Fruit fly (Drosophila melanogaster): Measurements from ENCODE around the gene CG8209.

CG8209 gene

dm6 chr3L:7976081-7976483 lies at the start of gene CG8209, which contains the start of gene HP4 (continued):
- TF ChIP-seq pros (GFP tag; optimal IDR thresholded peaks at IDR 0.05) (no peak), CG6254 (GFP tag; optimal IDR thresholded peaks at IDR 0.05) (peak; percentile 59), twi (tag; optimal IDR thresholded peaks at IDR 0.05) (peak; percentile 60), CG33213 (GFP tag; optimal IDR thresholded peaks at IDR 0.05) (peak; percentile 17), sna (GFP tag; IDR thresholded peaks at IDR 0.05; ENCODE audit: partially characterized antibody) (peak; percentile 96), Xbp1 (GFP tag; optimal IDR thresholded peaks at IDR 0.05) (peak; percentile 86), dimm (GFP tag; IDR thresholded peaks at IDR 0.05) (no peak; the same call in 1 of the 2 replicates), CG14710 (tag; optimal IDR thresholded peaks at IDR 0.05) (peak; percentile 88), Adf1 (GFP tag; IDR thresholded peaks at IDR 0.05) (peak; percentile 61), crol (GFP tag; IDR thresholded peaks at IDR 0.05) (no peak), Trl (optimal IDR thresholded peaks at IDR 0.05) (no peak), Trl (GFP tag; optimal IDR thresholded peaks at IDR 0.05) (peak; percentile 68), CG12769 (tag; optimal IDR thresholded peaks at IDR 0.05) (peak; percentile 51), CG12942 (GFP tag; optimal IDR thresholded peaks at IDR 0.05) (peak; percentile 73), CG7745 (tag; optimal IDR thresholded peaks at IDR 0.05) (no peak), cad (GFP tag; optimal IDR thresholded peaks at IDR 0.05) (no peak), CG15269 (tag; optimal IDR thresholded peaks at IDR 0.05) (peak; percentile 85), caup (GFP tag; optimal IDR thresholded peaks at IDR 0.05; ENCODE audit: severe bottlenecking) (peak; percentile 76), gcm2 (GFP tag; optimal IDR thresholded peaks at IDR 0.05) (peak; percentile 52), Sin3A (optimal IDR thresholded peaks at IDR 0.05) (no peak), CG15479 (GFP tag; optimal IDR thresholded peaks at IDR 0.05) (no peak), CG9797 (GFP tag; optimal IDR thresholded peaks at IDR 0.05) (peak; percentile 17), dmrt11E (tag; optimal IDR thresholded peaks at IDR 0.05) (peak; percentile 79), CG6813 (GFP tag; optimal IDR thresholded peaks at IDR 0.05) (peak; percentile 63), Awh (GFP tag; IDR thresholded peaks at IDR 0.05) (peak; percentile 76), CG11093 (GFP tag; IDR thresholded peaks at IDR 0.05) (peak; percentile 48; the same call in 1 of the 3 replicates), Elba2 (GFP tag; optimal IDR thresholded peaks at IDR 0.05) (no peak), CG15696 (tag; optimal IDR thresholded peaks at IDR 0.05) (peak; percentile 83), phol (tag; optimal IDR thresholded peaks at IDR 0.05) (peak; percentile 88), esg (GFP tag; conservative IDR thresholded peaks at IDR 0.05) (peak; percentile 81), Ptx1 (GFP tag; IDR thresholded peaks at IDR 0.05) (peak; percentile 93), CG12104 (GFP tag; optimal IDR thresholded peaks at IDR 0.05) (peak; percentile 58), ems (GFP tag; optimal IDR thresholded peaks at IDR 0.05) (peak; percentile 54), C15 (GFP tag; IDR thresholded peaks at IDR 0.05) (peak; percentile 69; the same call in 2 of the 3 replicates), row (GFP tag; IDR thresholded peaks at IDR 0.05) (peak; percentile 95), Ets65A (GFP tag) (peak; percentile 97), usp (GFP tag; optimal IDR thresholded peaks at IDR 0.05) (no peak), sug (tag; optimal IDR thresholded peaks at IDR 0.05) (peak; percentile 78), CG4707 (GFP tag; optimal IDR thresholded peaks at IDR 0.05) (peak; percentile 37), Opbp (GFP tag; IDR thresholded peaks at IDR 0.05; ENCODE audit: partially characterized antibody) (peak; percentile 90; the same call in 2 of the 3 replicates), CG7928 (GFP tag; optimal IDR thresholded peaks at IDR 0.05) (no peak), CG11560 (tag; IDR thresholded peaks at IDR 0.05) (peak; percentile 71; the same call in 2 of the 3 replicates), ftz-f1 (GFP tag; optimal IDR thresholded peaks at IDR 0.05) (peak; percentile 22), CG4617 (GFP tag; optimal IDR thresholded peaks at IDR 0.05; ENCODE audit: borderline replicate concordance) (peak; percentile 45), CG2712 (tag; optimal IDR thresholded peaks at IDR 0.05) (peak; percentile 92), ERR (GFP tag; optimal IDR thresholded peaks at IDR 0.05) (no peak), inv (GFP tag; IDR thresholded peaks at IDR 0.05; ENCODE audit: partially characterized antibody) (peak; percentile 86), CG6272 (GFP tag; IDR thresholded peaks at IDR 0.05) (peak; percentile 91), CG8924 (tag; optimal IDR thresholded peaks at IDR 0.05) (peak; percentile 89), gfzf (GFP tag; optimal IDR thresholded peaks at IDR 0.05) (no peak), corto (GFP tag; optimal IDR thresholded peaks at IDR 0.05) (no peak)
